Worm (Caenorhabditis elegans) whole organism, L2 larva: Measurements from ENCODE around the gene H04M03.3.

ENCODE experiments used
- R02D3.7 ChIP-seq: fragments of 150-350 bp; optimal IDR thresholded peaks from 2 replicates; lab custom pipeline; 2014; ENCODE audit warnings: missing biosample characterization, missing genetic modification characterization
- aly-2 ChIP-seq: fragments of 150-350 bp; optimal IDR thresholded peaks from 2 replicates; lab custom pipeline; 2014; ENCODE audit warnings: missing biosample characterization, missing genetic modification characterization
- crh-2 ChIP-seq: sonication (generic microtip); optimal IDR thresholded peaks from 2 replicates; lab custom pipeline; 2017; ENCODE audit warnings: missing biosample characterization, missing genetic modification characterization
- dmd-4 ChIP-seq: sonication (generic microtip); optimal IDR thresholded peaks from 2 replicates; lab custom pipeline; 2017; ENCODE audit warnings: missing biosample characterization, missing genetic modification characterization
- lin-11 ChIP-seq: fragments of 150-350 bp; sonication (generic microtip); optimal IDR thresholded peaks from 2 replicates; lab custom pipeline; 2014; ENCODE audit warnings: missing biosample characterization, missing genetic modification characterization, inconsistent platforms, mixed read lengths
- lin-39 ChIP-seq: fragments of 150-350 bp; optimal IDR thresholded peaks from 2 replicates; lab custom pipeline; 2014; ENCODE audit warnings: missing biosample characterization, missing genetic modification reagents, missing genetic modification characterization
- nhr-77 ChIP-seq: fragments of 150-350 bp; optimal IDR thresholded peaks from 2 replicates; lab custom pipeline; 2014; ENCODE audit warnings: missing biosample characterization, missing genetic modification characterization
- peb-1 ChIP-seq: fragments of 150-350 bp; optimal IDR thresholded peaks from 2 replicates; lab custom pipeline; 2014; ENCODE audit warnings: missing biosample characterization, missing genetic modification characterization
- snpc-4 ChIP-seq: fragments of 150-350 bp; optimal IDR thresholded peaks from 2 replicates; lab custom pipeline; 2014; ENCODE audit warnings: missing biosample characterization, missing genetic modification characterization
- unc-62 ChIP-seq: fragments of 150-350 bp; optimal IDR thresholded peaks from 2 replicates; lab custom pipeline; 2014; ENCODE audit warnings: missing biosample characterization, missing genetic modification reagents, missing genetic modification characterization
- zag-1 ChIP-seq: fragments of 150-350 bp; optimal IDR thresholded peaks from 2 replicates; lab custom pipeline; 2014; ENCODE audit warnings: missing biosample characterization, missing genetic modification characterization

ce11 chrIV:5870072-5870471 is 21.3 kb upstream of the H04M03.3 start, which contains the start of gene srv-17:
- TF ChIP-seq lin-11 (tag; lab: Kevin White, UChicago) (no peak), aly-2 (no peak), lin-39 (tag; lab: Kevin White, UChicago) (no peak), unc-62 (GFP tag; lab: Kevin White, UChicago) (no peak), zag-1 (tag; lab: Kevin White, UChicago) (no peak), snpc-4 (tag; lab: Kevin White, UChicago) (no peak), crh-2 (no peak), nhr-77 (tag; lab: Kevin White, UChicago) (no peak), dmd-4 (tag; lab: Kevin White, UChicago) (no peak), R02D3.7 (tag; lab: Kevin White, UChicago) (no peak), peb-1 (tag; lab: Kevin White, UChicago) (no peak)
